Worm (Caenorhabditis elegans) whole organism, L4/young adult: ENCODE results near the gene M6.4.

Experiments used
- W03F9.2 ChIP-seq: fragments of 150-350 bp; optimal IDR thresholded peaks from 2 replicates; lab custom pipeline; 2014; ENCODE audit warnings: missing biosample characterization, missing genetic modification characterization
- dao-5 ChIP-seq: sonication (generic microtip); optimal IDR thresholded peaks from 2 replicates; lab custom pipeline; 2016; ENCODE audit warnings: missing genotype, missing genetic modification characterization, moderate library complexity, missing compliant biosample characterization
- him-1 ChIP-seq: sonication (generic microtip); optimal IDR thresholded peaks from 2 replicates; lab custom pipeline; 2016; ENCODE audit warnings: missing genotype, missing genetic modification reagents, missing genetic modification characterization, missing compliant biosample characterization

DNA sequence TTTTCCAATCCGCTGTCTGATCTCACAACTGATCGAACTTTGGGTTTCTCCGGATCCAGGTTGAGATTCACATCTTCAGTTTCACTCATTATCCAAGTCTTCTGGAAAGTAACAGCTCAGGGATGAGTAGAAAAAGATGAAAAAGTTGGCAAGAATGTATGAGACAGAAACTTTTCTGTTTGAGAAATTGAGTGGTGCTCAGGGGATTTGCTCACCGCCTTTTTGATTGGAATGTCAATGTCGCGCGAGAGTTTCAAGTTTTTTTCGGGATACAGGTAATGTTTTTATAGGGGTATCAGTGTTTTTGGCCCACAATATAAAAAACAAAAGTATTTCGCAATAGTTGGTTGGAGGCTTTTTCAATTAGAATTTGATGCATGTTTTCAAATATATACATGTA is 7.8 kb upstream of the M6.4 start, which contains the start of gene unc-96:
- no peak for TF ChIP-seq him-1 (tag; lab: Kevin White, UChicago)
- TF ChIP-seq W03F9.2 (tag; lab: Kevin White, UChicago): no peak
- no peak for TF ChIP-seq dao-5 (tag; lab: Kevin White, UChicago)
